Fruit fly (Drosophila melanogaster) whole organism, embryonic: ENCODE measurements around the gene Cwc25.

Experiments used
- Antp ChIP-seq: fragments of 200-800 bp; sonication (Bioruptor generic); optimal IDR thresholded peaks from 3 replicates; lab custom pipeline; 2016; ENCODE audit warnings: missing biosample characterization, missing genetic modification characterization
- BEAF-32 ChIP-seq: fragments of 200-800 bp; sonication (Bioruptor generic); optimal IDR thresholded peaks from 3 replicates; lab custom pipeline; 2017; ENCODE audit warnings: missing biosample characterization, missing genetic modification characterization, mild to moderate bottlenecking, moderate library complexity, missing genetic modification reagents
- BtbVII ChIP-seq: fragments of 200-800 bp; sonication (Bioruptor generic); optimal IDR thresholded peaks from 3 replicates; lab custom pipeline; 2017; ENCODE audit warnings: missing biosample characterization, mild to moderate bottlenecking, missing genetic modification characterization
- CG10366 ChIP-seq: fragments of 200-800 bp; sonication (Bioruptor generic); IDR thresholded peaks from 2 replicates; pipeline ENCODE4 v1.3.6; 2022; ENCODE audit warnings: missing biosample characterization, missing genetic modification characterization
- CG10654 ChIP-seq: fragments of 200-800 bp; sonication (Bioruptor generic); optimal IDR thresholded peaks from 2 replicates; lab custom pipeline; 2016; ENCODE audit warnings: missing biosample characterization, missing genetic modification characterization
- CG11696 ChIP-seq: fragments of 200-800 bp; sonication (Bioruptor generic); IDR thresholded peaks from 2 replicates; pipeline ENCODE4 v1.3.6; 2022; ENCODE audit warnings: missing biosample characterization, missing genetic modification characterization
- CG12071 ChIP-seq: fragments of 200-800 bp; sonication (Bioruptor generic); optimal IDR thresholded peaks from 3 replicates; lab custom pipeline; 2018; ENCODE audit warnings: missing biosample characterization, mild to moderate bottlenecking, missing genetic modification characterization
- CG12769 ChIP-seq: fragments of 200-800 bp; sonication (Bioruptor generic); optimal IDR thresholded peaks from 2 replicates; lab custom pipeline; 2019; ENCODE audit warnings: missing biosample characterization, mild to moderate bottlenecking, missing genetic modification characterization, moderate library complexity
- CG13287 ChIP-seq: fragments of 200-800 bp; sonication (Bioruptor generic); IDR thresholded peaks from 2 replicates; pipeline ENCODE4 v1.3.6; 2022; ENCODE audit warnings: missing biosample characterization, missing genetic modification characterization; ENCODE audit not compliant: partially characterized antibody
- CG13424 ChIP-seq: fragments of 200-800 bp; sonication (Bioruptor generic); optimal IDR thresholded peaks from 2 replicates; lab custom pipeline; 2019; ENCODE audit warnings: missing biosample characterization, mild to moderate bottlenecking, missing genetic modification characterization, moderate library complexity
- CG14441 ChIP-seq: fragments of 200-800 bp; sonication (Bioruptor generic); IDR thresholded peaks from 2 replicates; pipeline ENCODE4 v1.3.6; 2022; ENCODE audit warnings: missing biosample characterization, missing genetic modification characterization
- CG15269 ChIP-seq: fragments of 200-800 bp; sonication (Bioruptor generic); optimal IDR thresholded peaks from 2 replicates; lab custom pipeline; 2018; ENCODE audit warnings: missing biosample characterization, mild to moderate bottlenecking, missing genetic modification characterization, moderate library complexity
- CG1529 ChIP-seq: fragments of 200-800 bp; sonication (Bioruptor generic); optimal IDR thresholded peaks from 3 replicates; lab custom pipeline; 2018; ENCODE audit warnings: missing biosample characterization, missing genetic modification characterization
- CG1603 ChIP-seq: fragments of 200-800 bp; sonication (Bioruptor generic); optimal IDR thresholded peaks from 2 replicates; lab custom pipeline; 2019; ENCODE audit warnings: missing biosample characterization, mild to moderate bottlenecking, missing genetic modification characterization, moderate library complexity
- CG16779 ChIP-seq: fragments of 200-800 bp; sonication (Bioruptor generic); IDR thresholded peaks from 2 replicates; pipeline ENCODE4 v1.3.6; 2022; ENCODE audit warnings: missing biosample characterization, missing genetic modification characterization
- CG31365 ChIP-seq: fragments of 200-800 bp; sonication (Bioruptor generic); optimal IDR thresholded peaks from 2 replicates; lab custom pipeline; 2018; ENCODE audit warnings: missing biosample characterization, mild to moderate bottlenecking, missing genetic modification characterization
- CG6272 ChIP-seq: fragments of 200-800 bp; sonication (Bioruptor generic); IDR thresholded peaks from 2 replicates; pipeline ENCODE4 v1.3.6; 2022; ENCODE audit warnings: missing biosample characterization, missing genetic modification characterization
- CG6689 ChIP-seq: fragments of 200-800 bp; sonication (Bioruptor generic); IDR thresholded peaks from 2 replicates; pipeline ENCODE4 v1.3.6; 2022; ENCODE audit warnings: missing biosample characterization, missing genetic modification characterization
- CG6813 ChIP-seq: fragments of 200-800 bp; sonication (Bioruptor generic); optimal IDR thresholded peaks from 2 replicates; lab custom pipeline; 2017; ENCODE audit warnings: missing biosample characterization, missing genetic modification characterization, mild to moderate bottlenecking, moderate library complexity, missing genetic modification reagents
- CG8281 ChIP-seq: fragments of 200-800 bp; sonication (Bioruptor generic); optimal IDR thresholded peaks from 2 replicates; lab custom pipeline; 2018; ENCODE audit warnings: missing biosample characterization, mild to moderate bottlenecking, missing genetic modification characterization, moderate library complexity
- CG8290 ChIP-seq, 3 experiments: fragments of 200-800 bp; sonication (Bioruptor generic); optimal IDR thresholded peaks; 2 replicates each; lab custom pipeline; 2016 to 2019; ENCODE audit warnings: missing biosample characterization in 3 of 3, missing genetic modification characterization in 3 of 3, mild to moderate bottlenecking in 2 of 3, moderate library complexity in 1 of 3
- CG9817 ChIP-seq: fragments of 200-800 bp; sonication (Bioruptor generic); optimal IDR thresholded peaks from 2 replicates; lab custom pipeline; 2018; ENCODE audit warnings: missing biosample characterization, mild to moderate bottlenecking, missing genetic modification characterization, moderate library complexity
- Dref ChIP-seq: fragments of 200-800 bp; sonication (Bioruptor generic); IDR thresholded peaks from 2 replicates; pipeline ENCODE4 v1.3.6; 2022; ENCODE audit warnings: missing biosample characterization, missing genetic modification characterization
- ERR ChIP-seq: fragments of 200-800 bp; sonication (Bioruptor generic); optimal IDR thresholded peaks from 2 replicates; lab custom pipeline; 2016; ENCODE audit warnings: missing biosample characterization, missing genetic modification characterization
- Fer3 ChIP-seq: fragments of 200-800 bp; sonication (Bioruptor generic); optimal IDR thresholded peaks from 2 replicates; lab custom pipeline; 2018; ENCODE audit warnings: missing biosample characterization, mild to moderate bottlenecking, missing genetic modification characterization, moderate library complexity
- HLH3B ChIP-seq: fragments of 200-800 bp; sonication (Bioruptor generic); IDR thresholded peaks from 2 replicates; pipeline ENCODE4 v1.3.6; 2022; ENCODE audit warnings: missing biosample characterization, missing genetic modification characterization
- MESR4 ChIP-seq: fragments of 200-800 bp; sonication (Bioruptor generic); optimal IDR thresholded peaks from 2 replicates; lab custom pipeline; 2018; ENCODE audit warnings: missing biosample characterization, mild to moderate bottlenecking, missing genetic modification characterization, moderate library complexity
- Mes4 ChIP-seq: fragments of 200-800 bp; sonication (Bioruptor generic); optimal IDR thresholded peaks from 2 replicates; lab custom pipeline; 2016; ENCODE audit warnings: missing biosample characterization, missing genetic modification characterization
- Myb ChIP-seq: fragments of 200-800 bp; sonication (Bioruptor generic); optimal IDR thresholded peaks from 2 replicates; lab custom pipeline; 2016; ENCODE audit warnings: missing biosample characterization, missing genetic modification characterization
- NfI ChIP-seq: fragments of 200-800 bp; sonication (Bioruptor generic); optimal IDR thresholded peaks from 3 replicates; lab custom pipeline; 2018; ENCODE audit warnings: missing biosample characterization, mild to moderate bottlenecking, missing genetic modification characterization, moderate library complexity
- Sry-β ChIP-seq: fragments of 200-800 bp; sonication (Bioruptor generic); optimal IDR thresholded peaks from 2 replicates; lab custom pipeline; 2018; ENCODE audit warnings: missing biosample characterization, mild to moderate bottlenecking, missing genetic modification characterization, moderate library complexity
- Vsx1 ChIP-seq: fragments of 200-800 bp; sonication (Bioruptor generic); optimal IDR thresholded peaks from 2 replicates; lab custom pipeline; 2017; ENCODE audit warnings: missing biosample characterization, mild to moderate bottlenecking, missing genetic modification characterization, missing genetic modification reagents
- ase ChIP-seq: fragments of 200-800 bp; sonication (Bioruptor generic); IDR thresholded peaks from 3 replicates; pipeline ENCODE4 v1.3.6; 2022; ENCODE audit warnings: missing biosample characterization, missing genetic modification characterization
- bbx ChIP-seq: fragments of 200-800 bp; sonication (Bioruptor generic); IDR thresholded peaks from 2 replicates; pipeline ENCODE4 v1.3.6; 2022; ENCODE audit warnings: missing biosample characterization, missing genetic modification characterization; ENCODE audit not compliant: partially characterized antibody
- chn ChIP-seq: fragments of 200-800 bp; sonication (Bioruptor generic); optimal IDR thresholded peaks from 2 replicates; lab custom pipeline; 2016; ENCODE audit warnings: missing biosample characterization, missing genetic modification characterization
- croc ChIP-seq: fragments of 200-800 bp; sonication (Bioruptor generic); conservative IDR thresholded peaks from 3 replicates; pipeline ENCODE4 v1.3.6; 2022; ENCODE audit warnings: missing biosample characterization, missing genetic modification characterization
- crp ChIP-seq, 2 experiments: fragments of 200-800 bp; sonication (Bioruptor generic); optimal IDR thresholded peaks; 2 replicates in 1 of 2; 3 replicates in 1 of 2; lab custom pipeline; 2017; ENCODE audit warnings: missing biosample characterization in 2 of 2, missing genetic modification characterization in 2 of 2, mild to moderate bottlenecking in 1 of 2, moderate library complexity in 1 of 2
- da ChIP-seq: fragments of 200-800 bp; sonication (Bioruptor generic); optimal IDR thresholded peaks from 2 replicates; lab custom pipeline; 2016; ENCODE audit warnings: missing biosample characterization, missing genetic modification characterization
- emc ChIP-seq: fragments of 200-800 bp; sonication (Bioruptor generic); optimal IDR thresholded peaks from 2 replicates; lab custom pipeline; 2016; ENCODE audit warnings: missing biosample characterization, missing genetic modification characterization
- fd64A ChIP-seq: fragments of 200-800 bp; sonication (Bioruptor generic); optimal IDR thresholded peaks from 3 replicates; lab custom pipeline; 2018; ENCODE audit warnings: missing biosample characterization, mild to moderate bottlenecking, missing genetic modification characterization
- gsb-n ChIP-seq: fragments of 200-800 bp; sonication (Bioruptor generic); optimal IDR thresholded peaks from 3 replicates; lab custom pipeline; 2018; ENCODE audit warnings: missing biosample characterization, mild to moderate bottlenecking, missing genetic modification characterization
- her ChIP-seq: fragments of 200-800 bp; sonication (Bioruptor generic); optimal IDR thresholded peaks from 2 replicates; lab custom pipeline; 2016; ENCODE audit warnings: missing biosample characterization, missing genetic modification characterization
- mirr ChIP-seq: fragments of 200-800 bp; sonication (Bioruptor generic); optimal IDR thresholded peaks from 3 replicates; lab custom pipeline; 2018; ENCODE audit warnings: missing biosample characterization, mild to moderate bottlenecking, missing genetic modification characterization
- nau ChIP-seq: fragments of 200-800 bp; sonication (Bioruptor generic); optimal IDR thresholded peaks from 3 replicates; lab custom pipeline; 2017; ENCODE audit warnings: missing biosample characterization, mild to moderate bottlenecking, missing genetic modification characterization, missing genetic modification reagents
- pho ChIP-seq: fragments of 200-800 bp; sonication (Bioruptor generic); optimal IDR thresholded peaks from 2 replicates; lab custom pipeline; 2016; ENCODE audit warnings: missing biosample characterization, missing genetic modification characterization
- repo ChIP-seq: fragments of 200-800 bp; sonication (Bioruptor generic); optimal IDR thresholded peaks from 2 replicates; lab custom pipeline; 2016; ENCODE audit warnings: missing biosample characterization, missing genetic modification characterization
- stc ChIP-seq: fragments of 200-800 bp; sonication (Bioruptor generic); IDR thresholded peaks from 2 replicates; pipeline ENCODE4 v1.3.6; 2022; ENCODE audit warnings: missing biosample characterization, missing genetic modification characterization
- stwl ChIP-seq: fragments of 200-800 bp; sonication (Bioruptor generic); optimal IDR thresholded peaks from 3 replicates; lab custom pipeline; 2018; ENCODE audit warnings: missing biosample characterization, mild to moderate bottlenecking, missing genetic modification characterization, moderate library complexity
- wek ChIP-seq: fragments of 200-800 bp; sonication (Bioruptor generic); optimal IDR thresholded peaks from 3 replicates; lab custom pipeline; 2018; ENCODE audit warnings: missing biosample characterization, mild to moderate bottlenecking, missing genetic modification characterization, moderate library complexity

The Cwc25 gene

DNA sequence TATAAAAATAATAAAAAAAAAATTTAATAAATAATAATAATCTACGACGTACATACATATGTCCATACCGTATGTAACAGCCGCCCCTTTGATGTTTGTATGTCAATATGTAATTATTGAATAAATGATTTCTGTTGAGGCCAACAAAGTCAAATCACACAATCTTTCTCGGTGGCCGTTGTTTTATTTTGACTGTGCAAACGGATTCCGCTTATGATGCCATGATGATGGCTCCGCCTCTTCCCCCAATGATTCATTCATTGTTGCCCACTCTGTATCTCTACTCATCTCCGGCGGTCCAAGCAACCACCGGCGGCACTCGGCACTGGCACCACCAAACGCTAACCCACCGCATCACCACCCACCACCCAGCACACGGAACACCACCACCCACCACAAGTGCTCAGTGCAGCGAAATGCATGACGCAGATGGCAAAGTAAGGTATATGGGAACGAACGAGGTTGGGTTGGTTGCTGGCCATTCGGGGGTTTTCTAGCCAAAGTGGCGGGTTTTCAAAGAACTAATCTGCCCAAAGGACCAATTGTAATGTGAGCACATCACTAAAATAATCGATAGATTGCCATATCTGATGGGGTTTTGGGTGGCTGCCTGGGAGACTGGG, 4.4 kb downstream of the Cwc25 start (continued):
- TF ChIP-seq bbx (GFP tag; lab: Robert Waterston, UW) (no peak), Antp (GFP tag; lab: Kevin White, UChicago) (peak; percentile 0), mirr (no peak), CG8290 (GFP tag; optimal IDR thresholded peaks at IDR 0.05; lab: Kevin White, UChicago) (no peak), CG8290 (tag; optimal IDR thresholded peaks at IDR 0.05; lab: Kevin White, UChicago) (peak in 1 of 2 experiments; percentile 68), BEAF-32 (GFP tag; lab: Kevin White, UChicago) (peak; percentile 39), Myb (peak; percentile 43), emc (GFP tag; lab: Kevin White, UChicago) (no peak), NfI (peak; percentile 29), BtbVII (GFP tag; lab: Kevin White, UChicago) (no peak), croc (GFP tag; lab: Robert Waterston, UW) (no peak), CG31365 (tag; lab: Kevin White, UChicago) (peak; percentile 15), ERR (GFP tag; lab: Kevin White, UChicago) (peak; percentile 13), CG9817 (tag; lab: Kevin White, UChicago) (no peak), CG12071 (GFP tag; lab: Kevin White, UChicago) (peak; percentile 52), da (GFP tag; lab: Kevin White, UChicago) (no peak), Fer3 (tag; lab: Kevin White, UChicago) (no peak), her (GFP tag; lab: Kevin White, UChicago) (peak; percentile 6), CG13424 (tag; lab: Kevin White, UChicago) (peak; percentile 1), gsb-n (tag; lab: Kevin White, UChicago) (no peak), pho (GFP tag; lab: Kevin White, UChicago) (peak; percentile 10), CG12769 (peak; percentile 36), CG13287 (GFP tag; lab: Robert Waterston, UW) (no peak), CG15269 (no peak), wek (GFP tag; lab: Kevin White, UChicago) (peak; percentile 47), ase (GFP tag; lab: Robert Waterston, UW) (no peak), CG16779 (GFP tag; lab: Robert Waterston, UW) (no peak), chn (GFP tag; lab: Kevin White, UChicago) (peak; percentile 53), CG14441 (GFP tag; lab: Robert Waterston, UW) (no peak), CG10654 (GFP tag; lab: Kevin White, UChicago) (no peak), fd64A (GFP tag; lab: Kevin White, UChicago) (peak; percentile 56), Mes4 (GFP tag; lab: Kevin White, UChicago) (peak; percentile 13), CG6813 (GFP tag; lab: Kevin White, UChicago) (peak; percentile 39), Dref (GFP tag; lab: Robert Waterston, UW) (no peak), nau (GFP tag; lab: Kevin White, UChicago) (peak; percentile 27), CG1529 (peak; percentile 42), stc (no peak), CG8281 (tag; lab: Kevin White, UChicago) (peak; percentile 86), CG11696 (GFP tag; lab: Robert Waterston, UW) (no peak), repo (GFP tag; lab: Kevin White, UChicago) (no peak), Sry-β (GFP tag; lab: Kevin White, UChicago) (peak; percentile 97), stwl (tag; lab: Kevin White, UChicago) (peak; percentile 1), MESR4 (peak; percentile 17), CG6272 (0 out of 2 replicates have a peak, but pooled peaks have one; percentile 42), crp (GFP tag; optimal IDR thresholded peaks at IDR 0.05; lab: Kevin White, UChicago) (no peak), CG1603 (tag; lab: Kevin White, UChicago) (peak; percentile 30), HLH3B (no peak), Vsx1 (GFP tag; lab: Kevin White, UChicago) (no peak), CG10366 (GFP tag; lab: Robert Waterston, UW) (no peak), CG6689 (GFP tag; lab: Robert Waterston, UW) (no peak)
